Fruit fly (Drosophila melanogaster) whole organism, prepupa: Measurements from ENCODE around the gene CG13126.
A peak's percentile ranks its signal among the peaks of the same experiment; 100 is the strongest.

ENCODE experiments used
- Blimp-1 ChIP-seq: fragments of 200-800 bp; sonication (Bioruptor generic); optimal IDR thresholded peaks from 3 replicates; lab custom pipeline; 2017; ENCODE audit warnings: missing biosample characterization, missing genetic modification characterization, mild to moderate bottlenecking, moderate library complexity, missing genetic modification reagents
- CG10631 ChIP-seq: fragments of 200-800 bp; sonication (Bioruptor generic); optimal IDR thresholded peaks from 2 replicates; lab custom pipeline; 2016; ENCODE audit warnings: missing biosample characterization, missing genetic modification characterization
- CG11762 ChIP-seq: fragments of 200-800 bp; sonication (Bioruptor generic); optimal IDR thresholded peaks from 3 replicates; lab custom pipeline; 2016; ENCODE audit warnings: missing biosample characterization, missing genetic modification characterization; ENCODE audit not compliant: insufficient read depth
- CG11902 ChIP-seq: fragments of 200-800 bp; sonication (Bioruptor generic); optimal IDR thresholded peaks from 3 replicates; lab custom pipeline; 2016; ENCODE audit warnings: missing biosample characterization, missing genetic modification characterization
- CG15336 ChIP-seq: fragments of 200-800 bp; sonication (Bioruptor generic); IDR thresholded peaks from 2 replicates; pipeline ENCODE4 v1.3.6; 2022; ENCODE audit warnings: missing biosample characterization, missing genetic modification characterization
- CG1621 ChIP-seq: fragments of 200-800 bp; sonication (Bioruptor generic); optimal IDR thresholded peaks from 3 replicates; lab custom pipeline; 2018; ENCODE audit warnings: missing biosample characterization, mild to moderate bottlenecking, missing genetic modification characterization
- CG16779 ChIP-seq: fragments of 200-800 bp; sonication (Bioruptor generic); optimal IDR thresholded peaks from 3 replicates; lab custom pipeline; 2017; ENCODE audit warnings: missing biosample characterization, mild to moderate bottlenecking, missing genetic modification characterization
- CG31627 ChIP-seq: fragments of 200-800 bp; sonication (Bioruptor generic); optimal IDR thresholded peaks from 3 replicates; lab custom pipeline; 2016; ENCODE audit warnings: missing biosample characterization, missing genetic modification characterization
- CG34406 ChIP-seq: fragments of 200-800 bp; sonication (Bioruptor generic); optimal IDR thresholded peaks from 3 replicates; lab custom pipeline; 2016; ENCODE audit warnings: missing biosample characterization, missing genetic modification characterization
- CG3919 ChIP-seq: fragments of 200-800 bp; sonication (Bioruptor generic); optimal IDR thresholded peaks from 3 replicates; lab custom pipeline; 2016; ENCODE audit warnings: missing biosample characterization, missing genetic modification characterization
- CG6163 ChIP-seq: fragments of 200-800 bp; sonication (Bioruptor generic); IDR thresholded peaks from 3 replicates; pipeline ENCODE4 v1.3.6; 2022; ENCODE audit warnings: missing biosample characterization, missing genetic modification characterization
- CG6276 ChIP-seq: fragments of 200-800 bp; sonication (Bioruptor generic); optimal IDR thresholded peaks from 2 replicates; lab custom pipeline; 2017; ENCODE audit warnings: missing biosample characterization, mild to moderate bottlenecking, missing genetic modification characterization
- CG6792 ChIP-seq: fragments of 200-800 bp; sonication (Bioruptor generic); optimal IDR thresholded peaks from 3 replicates; lab custom pipeline; 2016; ENCODE audit warnings: missing biosample characterization, missing genetic modification characterization
- CG6808 ChIP-seq: fragments of 200-800 bp; sonication (Bioruptor generic); optimal IDR thresholded peaks from 3 replicates; lab custom pipeline; 2017; ENCODE audit warnings: missing biosample characterization, missing genetic modification characterization, mild to moderate bottlenecking, moderate library complexity, missing genetic modification reagents
- CG7368 ChIP-seq: fragments of 200-800 bp; sonication (Bioruptor generic); optimal IDR thresholded peaks from 3 replicates; lab custom pipeline; 2016; ENCODE audit warnings: missing biosample characterization, missing genetic modification characterization
- CG8319 ChIP-seq: fragments of 200-800 bp; sonication (Bioruptor generic); optimal IDR thresholded peaks from 3 replicates; lab custom pipeline; 2016; ENCODE audit warnings: missing biosample characterization, missing genetic modification characterization
- CG9139 ChIP-seq: fragments of 200-800 bp; sonication (Bioruptor generic); optimal IDR thresholded peaks from 3 replicates; lab custom pipeline; 2017; ENCODE audit warnings: missing biosample characterization, mild to moderate bottlenecking, missing genetic modification characterization
- Eip75B ChIP-seq: fragments of 200-800 bp; sonication (Bioruptor generic); optimal IDR thresholded peaks from 3 replicates; lab custom pipeline; 2016; ENCODE audit warnings: missing biosample characterization, missing genetic modification characterization
- Eip93F ChIP-seq: fragments of 200-800 bp; sonication (Bioruptor generic); optimal IDR thresholded peaks from 2 replicates; lab custom pipeline; 2016; ENCODE audit warnings: missing biosample characterization, mild to moderate bottlenecking, missing genetic modification characterization
- Ets21C ChIP-seq: fragments of 200-800 bp; sonication (Bioruptor generic); optimal IDR thresholded peaks from 3 replicates; lab custom pipeline; 2016; ENCODE audit warnings: missing biosample characterization, missing genetic modification characterization
- Ets96B ChIP-seq: fragments of 200-800 bp; optimal IDR thresholded peaks from 2 replicates; lab custom pipeline; 2019; ENCODE audit warnings: missing biosample characterization, mild to moderate bottlenecking, missing genetic modification characterization, moderate library complexity
- Gug ChIP-seq: fragments of 200-800 bp; sonication (Bioruptor generic); IDR thresholded peaks from 2 replicates; pipeline ENCODE4 v1.3.6; 2022; ENCODE audit warnings: missing biosample characterization, missing genetic modification characterization
- Hr38 ChIP-seq: sonication (Bioruptor generic); optimal IDR thresholded peaks from 2 replicates; lab custom pipeline; 2016; ENCODE audit warnings: missing biosample characterization, missing genetic modification characterization
- Hr39 ChIP-seq: fragments of 200-800 bp; sonication (Bioruptor generic); optimal IDR thresholded peaks from 2 replicates; lab custom pipeline; 2016; ENCODE audit warnings: missing biosample characterization, missing genetic modification characterization
- Hr4 ChIP-seq: fragments of 200-800 bp; sonication (Bioruptor generic); optimal IDR thresholded peaks from 3 replicates; lab custom pipeline; 2016; ENCODE audit warnings: missing biosample characterization, missing genetic modification characterization
- Lpt ChIP-seq: fragments of 200-800 bp; sonication (Bioruptor generic); optimal IDR thresholded peaks from 3 replicates; lab custom pipeline; 2016; ENCODE audit warnings: missing biosample characterization, missing genetic modification characterization
- Met ChIP-seq: fragments of 200-800 bp; sonication (Bioruptor generic); optimal IDR thresholded peaks from 3 replicates; lab custom pipeline; 2016; ENCODE audit warnings: missing biosample characterization, missing genetic modification characterization
- OdsH ChIP-seq: fragments of 200-800 bp; sonication (Bioruptor generic); optimal IDR thresholded peaks from 3 replicates; lab custom pipeline; 2016; ENCODE audit warnings: missing biosample characterization, missing genetic modification characterization
- Smox ChIP-seq: fragments of 200-800 bp; sonication (Bioruptor generic); optimal IDR thresholded peaks from 3 replicates; lab custom pipeline; 2016; ENCODE audit warnings: missing biosample characterization, missing genetic modification characterization
- Sox102F ChIP-seq: fragments of 200-800 bp; sonication (Bioruptor generic); optimal IDR thresholded peaks from 2 replicates; lab custom pipeline; 2016; ENCODE audit warnings: missing biosample characterization, mild to moderate bottlenecking, missing genetic modification characterization
- Sox14 ChIP-seq: fragments of 200-800 bp; sonication (Bioruptor generic); optimal IDR thresholded peaks from 3 replicates; lab custom pipeline; 2016; ENCODE audit warnings: missing biosample characterization, missing genetic modification characterization
- Sox15 ChIP-seq: fragments of 200-800 bp; sonication (Bioruptor generic); optimal IDR thresholded peaks from 3 replicates; lab custom pipeline; 2016; ENCODE audit warnings: missing biosample characterization, missing genetic modification characterization
- achi ChIP-seq: fragments of 200-800 bp; sonication (Bioruptor generic); optimal IDR thresholded peaks from 3 replicates; lab custom pipeline; 2016; ENCODE audit warnings: missing biosample characterization, missing genetic modification characterization
- acj6 ChIP-seq: fragments of 200-800 bp; sonication (Bioruptor generic); optimal IDR thresholded peaks from 3 replicates; lab custom pipeline; 2016; ENCODE audit warnings: missing biosample characterization, missing genetic modification characterization
- cyc ChIP-seq: fragments of 200-800 bp; sonication (Bioruptor generic); optimal IDR thresholded peaks from 3 replicates; lab custom pipeline; 2016; ENCODE audit warnings: missing biosample characterization, missing genetic modification characterization
- dac ChIP-seq: fragments of 200-800 bp; sonication (Bioruptor generic); optimal IDR thresholded peaks from 2 replicates; lab custom pipeline; 2017; ENCODE audit warnings: missing biosample characterization, mild to moderate bottlenecking, missing genetic modification characterization
- dsx ChIP-seq: fragments of 200-800 bp; optimal IDR thresholded peaks from 3 replicates; lab custom pipeline; 2019; ENCODE audit warnings: missing biosample characterization, mild to moderate bottlenecking, missing genetic modification characterization, moderate library complexity; ENCODE audit not compliant: poor library complexity, severe bottlenecking
- eg ChIP-seq: fragments of 200-800 bp; sonication (Bioruptor generic); IDR thresholded peaks from 3 replicates; pipeline ENCODE4 v1.3.6; 2022; ENCODE audit warnings: missing biosample characterization, missing genetic modification characterization
- fd85E ChIP-seq: fragments of 200-800 bp; sonication (Bioruptor generic); optimal IDR thresholded peaks from 3 replicates; lab custom pipeline; 2016; ENCODE audit warnings: missing biosample characterization, missing genetic modification characterization
- fkh ChIP-seq: fragments of 200-800 bp; sonication (Bioruptor generic); optimal IDR thresholded peaks from 3 replicates; lab custom pipeline; 2017; ENCODE audit warnings: missing biosample characterization, mild to moderate bottlenecking, missing genetic modification characterization, moderate library complexity
- lz ChIP-seq: fragments of 200-800 bp; sonication (Bioruptor generic); optimal IDR thresholded peaks from 3 replicates; lab custom pipeline; 2016; ENCODE audit warnings: missing biosample characterization, missing genetic modification characterization
- net ChIP-seq: fragments of 200-800 bp; sonication (Bioruptor generic); optimal IDR thresholded peaks from 3 replicates; lab custom pipeline; 2016; ENCODE audit warnings: missing biosample characterization, missing genetic modification characterization
- pdm3 ChIP-seq: fragments of 200-800 bp; sonication (Bioruptor generic); optimal IDR thresholded peaks from 3 replicates; lab custom pipeline; 2016; ENCODE audit warnings: missing biosample characterization, missing genetic modification characterization
- salr ChIP-seq, 2 experiments: fragments of 200-800 bp; sonication (Bioruptor generic); optimal IDR thresholded peaks; 3 replicates each; lab custom pipeline; 2016 to 2018; ENCODE audit warnings: missing biosample characterization in 2 of 2, missing genetic modification characterization in 2 of 2, mild to moderate bottlenecking in 1 of 2
- spab ChIP-seq: fragments of 200-800 bp; sonication (Bioruptor generic); optimal IDR thresholded peaks from 2 replicates; lab custom pipeline; 2017; ENCODE audit warnings: missing biosample characterization, mild to moderate bottlenecking, missing genetic modification characterization, missing genetic modification reagents
- ss ChIP-seq, 2 experiments: fragments of 200-800 bp; sonication (Bioruptor generic); optimal IDR thresholded peaks; 2 replicates in 1 of 2; 3 replicates in 1 of 2; lab custom pipeline; 2017 to 2018; ENCODE audit warnings: mild to moderate bottlenecking in 2 of 2, missing biosample characterization in 2 of 2, missing genetic modification characterization in 2 of 2, moderate library complexity in 1 of 2
- svp ChIP-seq: fragments of 200-800 bp; sonication (Bioruptor generic); peaks from one replicate; lab custom pipeline; 2016; ENCODE audit warnings: missing biosample characterization, missing genetic modification characterization
- topi ChIP-seq: fragments of 200-800 bp; sonication (Bioruptor generic); optimal IDR thresholded peaks from 3 replicates; lab custom pipeline; 2016; ENCODE audit warnings: missing biosample characterization, missing genetic modification characterization
- vri ChIP-seq: fragments of 200-800 bp; sonication (Bioruptor generic); optimal IDR thresholded peaks from 3 replicates; lab custom pipeline; 2016; ENCODE audit warnings: missing biosample characterization, mild to moderate bottlenecking, missing genetic modification characterization

Gene CG13126

dm6 chr2L:9954119-9954518 lies at the start of gene CG13126, which contains the start of gene CG4709 (continued):
- peak; percentile 67 for TF ChIP-seq fd85E (GFP tag; lab: Kevin White, UChicago)
- TF ChIP-seq dac (GFP tag; lab: Kevin White, UChicago): peak; percentile 65
- peak; percentile 95 for TF ChIP-seq Ets96B (tag; lab: Kevin White, UChicago)
- peak; percentile 84 for TF ChIP-seq CG9139 (GFP tag; lab: Kevin White, UChicago)
- peak; percentile 83 for TF ChIP-seq pdm3
- TF ChIP-seq CG3919 (GFP tag; lab: Kevin White, UChicago): peak; percentile 94
- TF ChIP-seq Hr38 (GFP tag; lab: Kevin White, UChicago): no peak
- peak; percentile 65 for TF ChIP-seq CG1621 (tag; lab: Kevin White, UChicago)

dm6 chr2L:10003593-10003992 lies 49.6 kb upstream of the CG13126 start, which contains the start of gene Ndf:
TSS of gene Ndf (plus strand) at chr2L:10003832.
- TF ChIP-seq Ets21C (GFP tag; lab: Kevin White, UChicago) (peak; percentile 24), cyc (peak; percentile 65), Hr39 (GFP tag; lab: Kevin White, UChicago) (no peak), ss (GFP tag; optimal IDR thresholded peaks at IDR 0.05; lab: Kevin White, UChicago) (peak; percentile 14 to 35), CG15336 (peak; percentile 38; the same call in 1 of the 2 replicates), CG31627 (peak; percentile 64), fd85E (GFP tag; lab: Kevin White, UChicago) (no peak), Ets96B (tag; lab: Kevin White, UChicago) (peak; percentile 17), net (peak; percentile 9), Smox (GFP tag; lab: Kevin White, UChicago) (peak; percentile 62), CG6276 (no peak), dsx (no peak), Eip75B (GFP tag; lab: Kevin White, UChicago) (peak; percentile 15), spab (GFP tag; lab: Kevin White, UChicago) (no peak), Blimp-1 (GFP tag; lab: Kevin White, UChicago) (no peak), Lpt (GFP tag; lab: Kevin White, UChicago) (no peak), Hr38 (GFP tag; lab: Kevin White, UChicago) (no peak), Gug (peak; percentile 38; the same call in 1 of the 2 replicates), CG6792 (GFP tag; lab: Kevin White, UChicago) (peak; percentile 55), lz (GFP tag; lab: Kevin White, UChicago) (peak; percentile 58), CG11902 (peak; percentile 13), fkh (GFP tag; lab: Kevin White, UChicago) (no peak), CG8319 (GFP tag; lab: Kevin White, UChicago) (peak; percentile 20), svp (no peak), achi (GFP tag; lab: Kevin White, UChicago) (peak; percentile 76), pdm3 (peak; percentile 50), CG10631 (GFP tag; lab: Kevin White, UChicago) (peak; percentile 49), Hr4 (peak; percentile 16), CG7368 (no peak), CG9139 (GFP tag; lab: Kevin White, UChicago) (peak; percentile 46), CG6163 (GFP tag; lab: Robert Waterston, UW) (peak; percentile 75), CG34406 (GFP tag; lab: Kevin White, UChicago) (peak; percentile 23), dac (GFP tag; lab: Kevin White, UChicago) (peak; percentile 16), acj6 (GFP tag; lab: Kevin White, UChicago) (no peak), CG6808 (GFP tag; lab: Kevin White, UChicago) (peak; percentile 37), Sox14 (GFP tag; lab: Kevin White, UChicago) (peak; percentile 42), Met (peak; percentile 57), eg (GFP tag; lab: Robert Waterston, UW) (peak; percentile 63), topi (peak; percentile 59), Sox15 (GFP tag; lab: Kevin White, UChicago) (peak; percentile 2), vri (GFP tag; lab: Kevin White, UChicago) (no peak), CG16779 (tag; lab: Kevin White, UChicago) (no peak), salr (GFP tag; optimal IDR thresholded peaks at IDR 0.05; lab: Kevin White, UChicago) (peak in 1 of 2 experiments; percentile 32), Eip93F (GFP tag; lab: Kevin White, UChicago) (peak; percentile 16), OdsH (GFP tag; lab: Kevin White, UChicago) (peak; percentile 33), Sox102F (GFP tag; lab: Kevin White, UChicago) (peak; percentile 32), CG11762 (GFP tag; lab: Kevin White, UChicago) (no peak)
